Worm (Caenorhabditis elegans) whole organism, late embryonic: Measurements from ENCODE around the gene fbxa-138.

ENCODE experiments used
- K02D7.2 ChIP-seq: sonication (generic microtip); optimal IDR thresholded peaks from 2 replicates; lab custom pipeline; 2017; ENCODE audit warnings: mild to moderate bottlenecking, missing genetic modification characterization, missing compliant biosample characterization
- K09A11.1 ChIP-seq: sonication (generic microtip); optimal IDR thresholded peaks from 2 replicates; lab custom pipeline; 2017; ENCODE audit warnings: antibody characterized with exemption, mild to moderate bottlenecking, missing genetic modification characterization, missing compliant biosample characterization; ENCODE audit not compliant: insufficient read depth
- ahr-1 ChIP-seq: sonication (generic microtip); optimal IDR thresholded peaks from 2 replicates; lab custom pipeline; 2016; ENCODE audit warnings: missing genetic modification characterization, missing compliant biosample characterization
- ama-1 ChIP-seq: fragments of 150-350 bp; optimal IDR thresholded peaks from 2 replicates; lab custom pipeline; 2014
- ceh-19 ChIP-seq: fragments of 200-800 bp; sonication (Bioruptor generic); optimal IDR thresholded peaks from 2 replicates; lab custom pipeline; 2018; ENCODE audit warnings: mild to moderate bottlenecking, missing genetic modification characterization, missing compliant biosample characterization
- ceh-2 ChIP-seq: sonication (generic microtip); optimal IDR thresholded peaks from 2 replicates; lab custom pipeline; 2016; ENCODE audit warnings: missing genotype, missing genetic modification characterization, missing compliant biosample characterization
- ceh-30 ChIP-seq: fragments of 150-350 bp; optimal IDR thresholded peaks from 2 replicates; lab custom pipeline; 2014; ENCODE audit warnings: missing biosample characterization, missing genetic modification characterization
- ceh-34 ChIP-seq: sonication (generic microtip); optimal IDR thresholded peaks from 2 replicates; lab custom pipeline; 2016; ENCODE audit warnings: mild to moderate bottlenecking, missing genetic modification characterization, missing compliant biosample characterization
- ceh-9 ChIP-seq: sonication (generic microtip); optimal IDR thresholded peaks from 2 replicates; lab custom pipeline; 2016; ENCODE audit warnings: mild to moderate bottlenecking, missing genetic modification characterization, inconsistent platforms, missing compliant biosample characterization
- che-1 ChIP-seq: sonication (generic microtip); optimal IDR thresholded peaks from 2 replicates; lab custom pipeline; 2016; ENCODE audit warnings: mild to moderate bottlenecking, missing genetic modification characterization, missing compliant biosample characterization
- elt-2 ChIP-seq: sonication (generic microtip); optimal IDR thresholded peaks from 2 replicates; lab custom pipeline; 2016; ENCODE audit warnings: missing genetic modification reagents, missing genetic modification characterization, missing compliant biosample characterization
- elt-4 ChIP-seq: sonication (generic microtip); optimal IDR thresholded peaks from 2 replicates; lab custom pipeline; 2016; ENCODE audit warnings: missing genetic modification characterization, missing compliant biosample characterization
- ets-4 ChIP-seq: sonication (generic microtip); optimal IDR thresholded peaks from 2 replicates; lab custom pipeline; 2016; ENCODE audit warnings: missing genetic modification characterization, missing compliant biosample characterization
- eyg-1 ChIP-seq: sonication (generic microtip); optimal IDR thresholded peaks from 2 replicates; lab custom pipeline; 2016; ENCODE audit warnings: missing genotype, missing genetic modification characterization, missing compliant biosample characterization
- fax-1 ChIP-seq: sonication (generic microtip); optimal IDR thresholded peaks from 2 replicates; lab custom pipeline; 2016; ENCODE audit warnings: missing genotype, missing genetic modification characterization, missing compliant biosample characterization
- fkh-6 ChIP-seq: sonication (generic microtip); optimal IDR thresholded peaks from 2 replicates; lab custom pipeline; 2016; ENCODE audit warnings: missing genetic modification characterization, missing compliant biosample characterization
- hlh-15 ChIP-seq: sonication (generic microtip); optimal IDR thresholded peaks from 2 replicates; lab custom pipeline; 2016; ENCODE audit warnings: missing genetic modification characterization, missing compliant biosample characterization
- hlh-30 ChIP-seq: sonication (generic microtip); optimal IDR thresholded peaks from 2 replicates; lab custom pipeline; 2017; ENCODE audit warnings: antibody characterized with exemption, missing genetic modification characterization, missing compliant biosample characterization; ENCODE audit not compliant: insufficient read depth
- hlh-8 ChIP-seq: sonication (generic microtip); optimal IDR thresholded peaks from 2 replicates; lab custom pipeline; 2016; ENCODE audit warnings: missing genotype, missing genetic modification characterization, missing compliant biosample characterization
- mec-3 ChIP-seq: sonication (generic microtip); optimal IDR thresholded peaks from 2 replicates; lab custom pipeline; 2016; ENCODE audit warnings: borderline replicate concordance, missing genetic modification characterization, missing compliant biosample characterization
- nhr-11 ChIP-seq: fragments of 150-350 bp; optimal IDR thresholded peaks from 2 replicates; lab custom pipeline; 2014; ENCODE audit warnings: missing biosample characterization, missing genetic modification characterization
- nhr-232 ChIP-seq: sonication (generic microtip); optimal IDR thresholded peaks from 2 replicates; lab custom pipeline; 2016; ENCODE audit warnings: missing genetic modification characterization, missing compliant biosample characterization
- odd-2 ChIP-seq: sonication (generic microtip); optimal IDR thresholded peaks from 2 replicates; lab custom pipeline; 2017; ENCODE audit warnings: antibody characterized with exemption, mild to moderate bottlenecking, missing genetic modification characterization, missing compliant biosample characterization
- pag-3 ChIP-seq: sonication (generic microtip); optimal IDR thresholded peaks from 2 replicates; lab custom pipeline; 2016; ENCODE audit warnings: missing compliant biosample characterization, missing genetic modification characterization, borderline replicate concordance
- pat-9 ChIP-seq: fragments of 200-800 bp; sonication (Bioruptor generic); optimal IDR thresholded peaks from 2 replicates; lab custom pipeline; 2018; ENCODE audit warnings: mild to moderate bottlenecking, missing genetic modification characterization, moderate library complexity, missing compliant biosample characterization
- pha-2 ChIP-seq: sonication (generic microtip); optimal IDR thresholded peaks from 2 replicates; lab custom pipeline; 2017; ENCODE audit warnings: mild to moderate bottlenecking, missing genetic modification characterization, missing compliant biosample characterization
- pha-4 ChIP-seq: fragments of 150-350 bp; optimal IDR thresholded peaks from 2 replicates; lab custom pipeline; 2018; ENCODE audit warnings: missing biosample characterization, missing genetic modification reagents, missing genetic modification characterization
- pqm-1 ChIP-seq: sonication (generic microtip); optimal IDR thresholded peaks from 2 replicates; lab custom pipeline; 2016; ENCODE audit warnings: missing genetic modification characterization, missing compliant biosample characterization
- pros-1 ChIP-seq: fragments of 150-350 bp; optimal IDR thresholded peaks from 2 replicates; lab custom pipeline; 2014; ENCODE audit warnings: missing biosample characterization, missing genetic modification reagents, missing genetic modification characterization
- ref-2 ChIP-seq: sonication (generic microtip); optimal IDR thresholded peaks from 2 replicates; lab custom pipeline; 2016; ENCODE audit warnings: missing genetic modification characterization, missing compliant biosample characterization
- rnt-1 ChIP-seq: sonication (generic microtip); optimal IDR thresholded peaks from 2 replicates; lab custom pipeline; 2016; ENCODE audit warnings: missing genetic modification characterization, missing compliant biosample characterization
- sdc-2 ChIP-seq: sonication (generic microtip); optimal IDR thresholded peaks from 2 replicates; lab custom pipeline; 2016; ENCODE audit warnings: missing genotype, missing genetic modification characterization, missing compliant biosample characterization
- tbx-7 ChIP-seq: sonication (generic microtip); optimal IDR thresholded peaks from 2 replicates; lab custom pipeline; 2016; ENCODE audit warnings: missing genotype, missing genetic modification characterization, missing compliant biosample characterization
- unc-42 ChIP-seq: sonication (generic microtip); optimal IDR thresholded peaks from 2 replicates; lab custom pipeline; 2016; ENCODE audit warnings: missing genotype, missing genetic modification characterization, missing compliant biosample characterization
- unc-55 ChIP-seq: sonication (generic microtip); optimal IDR thresholded peaks from 2 replicates; lab custom pipeline; 2017; ENCODE audit warnings: missing biosample characterization, missing genetic modification reagents, missing genetic modification characterization
- zip-5 ChIP-seq: sonication (generic microtip); optimal IDR thresholded peaks from 2 replicates; lab custom pipeline; 2016; ENCODE audit warnings: missing genetic modification characterization, missing compliant biosample characterization

Gene fbxa-138

ce11 chrIII:1416571-1416970 is 32.5 kb upstream of the fbxa-138 start:
- TF ChIP-seq elt-4 (tag; lab: Kevin White, UChicago), result no peak
- TF ChIP-seq ceh-2 (tag; lab: Kevin White, UChicago), result no peak
- TF ChIP-seq K09A11.1 (tag; lab: Kevin White, UChicago), result no peak
- no peak for TF ChIP-seq che-1 (tag; lab: Kevin White, UChicago)
- no peak for TF ChIP-seq rnt-1 (tag; lab: Kevin White, UChicago)
- no peak for TF ChIP-seq nhr-11

ce11 chrIII:1413890-1414613 is 30.0 kb upstream of the fbxa-138 start, which contains the start of gene Y82E9BR.14:
Gene Y82E9BR.14, minus strand, starts transcription at chrIII:1414116.
- no peak for TF ChIP-seq pha-4 (tag; lab: Kevin White, UChicago)
- TF ChIP-seq unc-42 (tag; lab: Kevin White, UChicago), result no peak
- TF ChIP-seq zip-5 (tag; lab: Kevin White, UChicago), result no peak
- no peak for TF ChIP-seq eyg-1 (tag; lab: Kevin White, UChicago)
- TF ChIP-seq sdc-2 (tag; lab: Kevin White, UChicago), result no peak
- TF ChIP-seq nhr-232 (tag; lab: Kevin White, UChicago), result no peak
- no peak for TF ChIP-seq mec-3
- TF ChIP-seq hlh-8, result no peak
- no peak for TF ChIP-seq unc-55
- TF ChIP-seq fkh-6 (tag; lab: Kevin White, UChicago), result no peak
- TF ChIP-seq pqm-1 (tag; lab: Kevin White, UChicago), result no peak
- no peak for TF ChIP-seq fax-1 (tag; lab: Kevin White, UChicago)
- TF ChIP-seq ceh-9, result no peak
- TF ChIP-seq ets-4 (tag; lab: Kevin White, UChicago), result no peak

- TF ChIP-seq ahr-1 (tag; lab: Kevin White, UChicago), result no peak
- TF ChIP-seq odd-2 (tag; lab: Kevin White, UChicago), result no peak
- no peak for TF ChIP-seq K02D7.2 (tag; lab: Kevin White, UChicago)
- TF ChIP-seq elt-2 (tag; lab: Kevin White, UChicago), result no peak
- no peak for TF ChIP-seq pag-3 (tag; lab: Kevin White, UChicago)
- TF ChIP-seq K09A11.1 (tag; lab: Kevin White, UChicago), result no peak
- TF ChIP-seq ceh-34 (tag; lab: Kevin White, UChicago), result no peak
- no peak for TF ChIP-seq hlh-8
- no peak for TF ChIP-seq pha-2 (tag; lab: Kevin White, UChicago)
- TF ChIP-seq pat-9 (tag; lab: Kevin White, UChicago), result no peak
- no peak for TF ChIP-seq ceh-30 (tag; lab: Kevin White, UChicago)
- no peak for TF ChIP-seq ceh-19 (GFP tag; lab: Kevin White, UChicago)
- TF ChIP-seq ref-2 (tag; lab: Kevin White, UChicago), result no peak
- no peak for TF ChIP-seq pros-1 (tag; lab: Kevin White, UChicago)
- no peak for TF ChIP-seq tbx-7 (tag; lab: Kevin White, UChicago)
- TF ChIP-seq hlh-30 (tag; lab: Kevin White, UChicago), result no peak
- no peak for TF ChIP-seq mec-3
- TF ChIP-seq nhr-232 (tag; lab: Kevin White, UChicago), result no peak
- no peak for TF ChIP-seq hlh-15 (tag; lab: Kevin White, UChicago)
- TF ChIP-seq ama-1 (lab: Kevin White, UChicago), result no peak
Observed at ce11 chrIII:1413125-1413837, 29.2 kb upstream of the fbxa-138 start.
